Worm (Caenorhabditis elegans): ENCODE results near the gene heh-1.

The heh-1 gene

ce11 chrIII:3199416-3199815 is at the start of gene heh-1:
Gene heh-1, minus strand, starts transcription at chrIII:3199516.
- TF ChIP-seq hmg-4 (GFP tag; optimal IDR thresholded peaks at IDR 0.05), result no peak
- no peak for TF ChIP-seq ets-7 (tag; optimal IDR thresholded peaks at IDR 0.05)
- TF ChIP-seq flt-1 (GFP tag; IDR thresholded peaks at IDR 0.05), result no peak
- no peak for TF ChIP-seq tbx-11 (GFP tag; IDR thresholded peaks at IDR 0.05)
- no peak for TF ChIP-seq aly-1 (tag; optimal IDR thresholded peaks at IDR 0.05)
- TF ChIP-seq F13C5.2 (tag; optimal IDR thresholded peaks at IDR 0.05), result no peak
- TF ChIP-seq hmbx-1 (tag; optimal IDR thresholded peaks at IDR 0.05), result no peak
- no peak for TF ChIP-seq ceh-36 (tag; optimal IDR thresholded peaks at IDR 0.05)
- TF ChIP-seq tra-4 (tag; optimal IDR thresholded peaks at IDR 0.05), result no peak
- no peak for TF ChIP-seq ama-1 (optimal IDR thresholded peaks at IDR 0.05)
- no peak for TF ChIP-seq tbx-37 (GFP tag; conservative IDR thresholded peaks at IDR 0.05)
- TF ChIP-seq hnd-1 (tag; optimal IDR thresholded peaks at IDR 0.05), result no peak
- no peak for TF ChIP-seq ceh-13 (GFP tag; optimal IDR thresholded peaks at IDR 0.05)
- no peak for TF ChIP-seq sea-1 (GFP tag; conservative IDR thresholded peaks at IDR 0.05)
- TF ChIP-seq scrt-1 (GFP tag; IDR thresholded peaks at IDR 0.05), result no peak
- no peak for TF ChIP-seq B0310.2 (tag; optimal IDR thresholded peaks at IDR 0.05)
- no peak for TF ChIP-seq pes-1 (GFP tag; IDR thresholded peaks at IDR 0.05)

ce11 chrIII:3249038-3249420 is 49.7 kb upstream of the heh-1 start:
- TF ChIP-seq hmg-4 (GFP tag; optimal IDR thresholded peaks at IDR 0.05) (no peak), hnd-1 (tag; optimal IDR thresholded peaks at IDR 0.05) (peak; percentile 27), flt-1 (GFP tag; IDR thresholded peaks at IDR 0.05) (peak; percentile 65; the same call in 1 of the 2 replicates), pes-1 (GFP tag; IDR thresholded peaks at IDR 0.05) (peak; percentile 63), F13C5.2 (tag; optimal IDR thresholded peaks at IDR 0.05) (no peak), tbx-11 (GFP tag; IDR thresholded peaks at IDR 0.05) (0 out of 2 replicates have a peak, but pooled peaks have one; percentile 57), sea-1 (GFP tag; conservative IDR thresholded peaks at IDR 0.05) (no peak), scrt-1 (GFP tag; IDR thresholded peaks at IDR 0.05) (no peak), tra-4 (tag; optimal IDR thresholded peaks at IDR 0.05) (no peak), ceh-36 (tag; optimal IDR thresholded peaks at IDR 0.05) (no peak), ceh-13 (GFP tag; optimal IDR thresholded peaks at IDR 0.05) (no peak), aly-1 (tag; optimal IDR thresholded peaks at IDR 0.05) (no peak)

ce11 chrIII:3248307-3249037 is 49.2 kb upstream of the heh-1 start, which contains the start of gene nduf-9:
Gene nduf-9, minus strand, starts transcription at chrIII:3248575.
- no peak for TF ChIP-seq scrt-1 (GFP tag; IDR thresholded peaks at IDR 0.05)
- no peak for TF ChIP-seq aly-1 (tag; optimal IDR thresholded peaks at IDR 0.05)
- no peak for TF ChIP-seq ets-7 (tag; optimal IDR thresholded peaks at IDR 0.05)
- TF ChIP-seq F13C5.2 (tag; optimal IDR thresholded peaks at IDR 0.05), result peak; percentile 27

ce11 chrIII:3242379-3242778 is 43.1 kb upstream of the heh-1 start:
- no peak for TF ChIP-seq aly-1 (tag; optimal IDR thresholded peaks at IDR 0.05)
- no peak for TF ChIP-seq scrt-1 (GFP tag; IDR thresholded peaks at IDR 0.05)
- TF ChIP-seq ceh-13 (GFP tag; optimal IDR thresholded peaks at IDR 0.05), result no peak
- no peak for TF ChIP-seq ama-1 (optimal IDR thresholded peaks at IDR 0.05)
- TF ChIP-seq ets-7 (tag; optimal IDR thresholded peaks at IDR 0.05), result no peak
- TF ChIP-seq F13C5.2 (tag; optimal IDR thresholded peaks at IDR 0.05), result no peak
- no peak for TF ChIP-seq tbx-11 (GFP tag; IDR thresholded peaks at IDR 0.05)
- no peak for TF ChIP-seq tra-4 (tag; optimal IDR thresholded peaks at IDR 0.05)
- TF ChIP-seq ceh-36 (tag; optimal IDR thresholded peaks at IDR 0.05), result no peak
- no peak for TF ChIP-seq tbx-37 (GFP tag; conservative IDR thresholded peaks at IDR 0.05)
- TF ChIP-seq hnd-1 (tag; optimal IDR thresholded peaks at IDR 0.05), result no peak
- no peak for TF ChIP-seq pes-1 (GFP tag; IDR thresholded peaks at IDR 0.05)
- no peak for TF ChIP-seq sea-1 (GFP tag; conservative IDR thresholded peaks at IDR 0.05)
- no peak for TF ChIP-seq hmbx-1 (tag; optimal IDR thresholded peaks at IDR 0.05)
- TF ChIP-seq flt-1 (GFP tag; IDR thresholded peaks at IDR 0.05), result no peak
- no peak for TF ChIP-seq hmg-4 (GFP tag; optimal IDR thresholded peaks at IDR 0.05)
- no peak for TF ChIP-seq B0310.2 (tag; optimal IDR thresholded peaks at IDR 0.05)

- TF ChIP-seq scrt-1 (GFP tag; IDR thresholded peaks at IDR 0.05), result no peak
- no peak for TF ChIP-seq tbx-37 (GFP tag; conservative IDR thresholded peaks at IDR 0.05)
These were observed 42.6 kb upstream of the heh-1 start for ce11 chrIII:3241943-3242342.

- TF ChIP-seq F13C5.2 (tag; optimal IDR thresholded peaks at IDR 0.05) (no peak), ceh-13 (GFP tag; optimal IDR thresholded peaks at IDR 0.05) (no peak), pes-1 (GFP tag; IDR thresholded peaks at IDR 0.05) (no peak), ceh-36 (tag; optimal IDR thresholded peaks at IDR 0.05) (no peak)
These were observed 42.0 kb upstream of the heh-1 start for ce11 chrIII:3241361-3241760.

ce11 chrIII:3240893-3241292 is 41.6 kb upstream of the heh-1 start:
- TF ChIP-seq tbx-11 (GFP tag; IDR thresholded peaks at IDR 0.05) (no peak), flt-1 (GFP tag; IDR thresholded peaks at IDR 0.05) (no peak), pes-1 (GFP tag; IDR thresholded peaks at IDR 0.05) (no peak), sea-1 (GFP tag; conservative IDR thresholded peaks at IDR 0.05) (no peak), tbx-37 (GFP tag; conservative IDR thresholded peaks at IDR 0.05) (no peak), aly-1 (tag; optimal IDR thresholded peaks at IDR 0.05) (no peak), B0310.2 (tag; optimal IDR thresholded peaks at IDR 0.05) (no peak), ets-7 (tag; optimal IDR thresholded peaks at IDR 0.05) (no peak), hnd-1 (tag; optimal IDR thresholded peaks at IDR 0.05) (no peak), hmbx-1 (tag; optimal IDR thresholded peaks at IDR 0.05) (no peak), scrt-1 (GFP tag; IDR thresholded peaks at IDR 0.05) (no peak), ceh-13 (GFP tag; optimal IDR thresholded peaks at IDR 0.05) (no peak), tra-4 (tag; optimal IDR thresholded peaks at IDR 0.05) (no peak), ama-1 (optimal IDR thresholded peaks at IDR 0.05) (no peak), hmg-4 (GFP tag; optimal IDR thresholded peaks at IDR 0.05) (no peak), ceh-36 (tag; optimal IDR thresholded peaks at IDR 0.05) (no peak), F13C5.2 (tag; optimal IDR thresholded peaks at IDR 0.05) (no peak)

All from whole organism, early embryonic.